Fruit fly (Drosophila melanogaster) whole organism, prepupa: Measurements from ENCODE around the gene CG13086.

Experiments used
- CG10631 ChIP-seq: fragments of 200-800 bp; sonication (Bioruptor generic); optimal IDR thresholded peaks from 2 replicates; lab custom pipeline; 2016; ENCODE audit warnings: missing biosample characterization, missing genetic modification characterization
- CG3032 ChIP-seq: fragments of 200-800 bp; optimal IDR thresholded peaks from 2 replicates; lab custom pipeline; 2019; ENCODE audit warnings: missing biosample characterization, mild to moderate bottlenecking, missing genetic modification characterization, moderate library complexity
- Hr39 ChIP-seq: fragments of 200-800 bp; sonication (Bioruptor generic); optimal IDR thresholded peaks from 2 replicates; lab custom pipeline; 2016; ENCODE audit warnings: missing biosample characterization, missing genetic modification characterization
- Lpt ChIP-seq: fragments of 200-800 bp; sonication (Bioruptor generic); optimal IDR thresholded peaks from 3 replicates; lab custom pipeline; 2016; ENCODE audit warnings: missing biosample characterization, missing genetic modification characterization
- eg ChIP-seq: fragments of 200-800 bp; sonication (Bioruptor generic); IDR thresholded peaks from 3 replicates; pipeline ENCODE4 v1.3.6; 2022; ENCODE audit warnings: missing biosample characterization, missing genetic modification characterization
- ss ChIP-seq, 2 experiments: fragments of 200-800 bp; sonication (Bioruptor generic); optimal IDR thresholded peaks; 2 replicates in 1 of 2; 3 replicates in 1 of 2; lab custom pipeline; 2017 to 2018; ENCODE audit warnings: mild to moderate bottlenecking in 2 of 2, missing biosample characterization in 2 of 2, missing genetic modification characterization in 2 of 2, moderate library complexity in 1 of 2
- topi ChIP-seq: fragments of 200-800 bp; sonication (Bioruptor generic); optimal IDR thresholded peaks from 3 replicates; lab custom pipeline; 2016; ENCODE audit warnings: missing biosample characterization, missing genetic modification characterization

- no peak for TF ChIP-seq CG10631
- TF ChIP-seq Hr39: no peak
- peak in 1 of 2 experiments; percentile 11 for TF ChIP-seq ss (GFP tag; optimal IDR thresholded peaks at IDR 0.05; lab: Kevin White, UChicago)
- TF ChIP-seq Lpt (GFP tag; lab: Kevin White, UChicago): no peak
- no peak for TF ChIP-seq CG3032 (tag; lab: Kevin White, UChicago)
- no peak for TF ChIP-seq topi (GFP tag; lab: Kevin White, UChicago)
- TF ChIP-seq eg: no peak
Observed at dm6 chr2L:19414233-19414749, 50.1 kb downstream of the CG13086 start.
